Fruit fly (Drosophila melanogaster) whole organism, embryonic: ENCODE results near the gene nmdyn-D7.
A peak's percentile ranks its signal among the peaks of the same experiment; 100 is the strongest.

Experiments
- Atf-2 ChIP-seq: fragments of 200-800 bp; sonication (Bioruptor generic); optimal IDR thresholded peaks from 2 replicates; lab custom pipeline; 2016; ENCODE audit warnings: missing biosample characterization, missing genetic modification characterization
- Bdp1 ChIP-seq: fragments of 200-800 bp; sonication (Bioruptor generic); optimal IDR thresholded peaks from 3 replicates; lab custom pipeline; 2016; ENCODE audit warnings: missing biosample characterization, missing genetic modification characterization
- CG11247 ChIP-seq: fragments of 200-800 bp; sonication (Bioruptor generic); IDR thresholded peaks from 2 replicates; pipeline ENCODE4 v1.3.6; 2022; ENCODE audit warnings: missing biosample characterization, missing genetic modification characterization
- CG11504 ChIP-seq: fragments of 200-800 bp; sonication (Bioruptor generic); optimal IDR thresholded peaks from 3 replicates; lab custom pipeline; 2019; ENCODE audit warnings: missing biosample characterization, mild to moderate bottlenecking, missing genetic modification characterization, moderate library complexity
- CG13424 ChIP-seq: fragments of 200-800 bp; sonication (Bioruptor generic); optimal IDR thresholded peaks from 2 replicates; lab custom pipeline; 2019; ENCODE audit warnings: missing biosample characterization, mild to moderate bottlenecking, missing genetic modification characterization, moderate library complexity
- CG13775 ChIP-seq: fragments of 200-800 bp; sonication (Bioruptor generic); optimal IDR thresholded peaks from 3 replicates; lab custom pipeline; 2017; ENCODE audit warnings: missing biosample characterization, mild to moderate bottlenecking, missing genetic modification characterization
- CG14710 ChIP-seq: fragments of 200-800 bp; sonication (Bioruptor generic); optimal IDR thresholded peaks from 3 replicates; lab custom pipeline; 2019; ENCODE audit warnings: missing biosample characterization, mild to moderate bottlenecking, missing genetic modification characterization, moderate library complexity
- CG17612 ChIP-seq: fragments of 200-800 bp; sonication (Bioruptor generic); IDR thresholded peaks from 2 replicates; pipeline ENCODE4 v1.3.6; 2022; ENCODE audit warnings: missing biosample characterization, missing genetic modification characterization
- CG1832 ChIP-seq: fragments of 200-800 bp; sonication (Bioruptor generic); optimal IDR thresholded peaks from 2 replicates; lab custom pipeline; 2017; ENCODE audit warnings: missing biosample characterization, mild to moderate bottlenecking, missing genetic modification characterization, inconsistent platforms
- CG2120 ChIP-seq: fragments of 200-800 bp; sonication (Bioruptor generic); optimal IDR thresholded peaks from 3 replicates; lab custom pipeline; 2016; ENCODE audit warnings: missing biosample characterization, missing genetic modification characterization
- CG30020 ChIP-seq: fragments of 200-800 bp; optimal IDR thresholded peaks from 2 replicates; lab custom pipeline; 2019; ENCODE audit warnings: missing biosample characterization, mild to moderate bottlenecking, missing genetic modification characterization, moderate library complexity
- CG31388 ChIP-seq: fragments of 200-800 bp; sonication (Bioruptor generic); optimal IDR thresholded peaks from 2 replicates; lab custom pipeline; 2016; ENCODE audit warnings: missing biosample characterization, missing genetic modification characterization
- CG32772 ChIP-seq: fragments of 200-800 bp; sonication (Bioruptor generic); IDR thresholded peaks from 2 replicates; pipeline ENCODE4 v1.3.6; 2022; ENCODE audit warnings: missing biosample characterization, missing genetic modification characterization
- CG3407 ChIP-seq: fragments of 200-800 bp; sonication (Bioruptor generic); optimal IDR thresholded peaks from 2 replicates; lab custom pipeline; 2018; ENCODE audit warnings: missing biosample characterization, mild to moderate bottlenecking, missing genetic modification characterization
- CG34376 ChIP-seq: fragments of 200-800 bp; sonication (Bioruptor generic); optimal IDR thresholded peaks from 2 replicates; lab custom pipeline; 2018; ENCODE audit warnings: missing biosample characterization, mild to moderate bottlenecking, missing genetic modification characterization
- CG3847 ChIP-seq: fragments of 200-800 bp; sonication (Bioruptor generic); IDR thresholded peaks from 2 replicates; pipeline ENCODE4 v1.3.6; 2022; ENCODE audit warnings: missing biosample characterization, missing genetic modification characterization
- CG5180 ChIP-seq: fragments of 200-800 bp; sonication (Bioruptor generic); optimal IDR thresholded peaks from 3 replicates; lab custom pipeline; 2017; ENCODE audit warnings: missing biosample characterization, missing genetic modification characterization, mild to moderate bottlenecking, moderate library complexity, missing genetic modification reagents
- CG6813 ChIP-seq: fragments of 200-800 bp; sonication (Bioruptor generic); optimal IDR thresholded peaks from 2 replicates; lab custom pipeline; 2017; ENCODE audit warnings: missing biosample characterization, missing genetic modification characterization, mild to moderate bottlenecking, moderate library complexity, missing genetic modification reagents
- CG7271 ChIP-seq: fragments of 200-800 bp; sonication (Bioruptor generic); optimal IDR thresholded peaks from 2 replicates; lab custom pipeline; 2018; ENCODE audit warnings: missing biosample characterization, mild to moderate bottlenecking, missing genetic modification characterization, moderate library complexity
- CG9797 ChIP-seq: fragments of 200-800 bp; sonication (Bioruptor generic); optimal IDR thresholded peaks from 3 replicates; lab custom pipeline; 2018; ENCODE audit warnings: missing biosample characterization, mild to moderate bottlenecking, missing genetic modification characterization
- Deaf1 ChIP-seq: fragments of 200-800 bp; optimal IDR thresholded peaks from 3 replicates; lab custom pipeline; 2019; ENCODE audit warnings: missing biosample characterization, mild to moderate bottlenecking, missing genetic modification characterization, moderate library complexity
- Dip2 ChIP-seq: fragments of 200-800 bp; sonication (Bioruptor generic); IDR thresholded peaks from 2 replicates; pipeline ENCODE4 v1.3.6; 2022; ENCODE audit warnings: missing biosample characterization, missing genetic modification characterization
- Dll ChIP-seq: fragments of 200-800 bp; sonication (Bioruptor generic); IDR thresholded peaks from 4 replicates; pipeline ENCODE4 v1.3.6; 2022; ENCODE audit warnings: missing biosample characterization, missing genetic modification characterization; ENCODE audit not compliant: partially characterized antibody
- Elba2 ChIP-seq: fragments of 200-800 bp; sonication (Bioruptor generic); optimal IDR thresholded peaks from 3 replicates; lab custom pipeline; 2016; ENCODE audit warnings: missing biosample characterization, missing genetic modification characterization
- H15 ChIP-seq: fragments of 200-800 bp; sonication (Bioruptor generic); IDR thresholded peaks from 3 replicates; pipeline ENCODE4 v1.3.6; 2022; ENCODE audit warnings: missing biosample characterization, missing genetic modification characterization
- Hr51 ChIP-seq, 2 experiments: fragments of 200-800 bp; sonication (Bioruptor generic); optimal IDR thresholded peaks; 2 replicates in 1 of 2; 3 replicates in 1 of 2; lab custom pipeline; 2016 to 2018; ENCODE audit warnings: missing biosample characterization in 2 of 2, missing genetic modification characterization in 2 of 2, mild to moderate bottlenecking in 1 of 2, moderate library complexity in 1 of 2
- Lim3 ChIP-seq: fragments of 200-800 bp; sonication (Bioruptor generic); IDR thresholded peaks from 2 replicates; pipeline ENCODE4 v1.3.6; 2022; ENCODE audit warnings: missing biosample characterization, missing genetic modification characterization
- Meics ChIP-seq: fragments of 200-800 bp; sonication (Bioruptor generic); optimal IDR thresholded peaks from 2 replicates; lab custom pipeline; 2017; ENCODE audit warnings: missing biosample characterization, mild to moderate bottlenecking, missing genetic modification characterization
- NFAT ChIP-seq: fragments of 200-800 bp; sonication (Bioruptor generic); IDR thresholded peaks from 2 replicates; pipeline ENCODE4 v1.3.6; 2022; ENCODE audit warnings: missing biosample characterization, missing genetic modification characterization
- Poxn ChIP-seq: fragments of 200-800 bp; sonication (Bioruptor generic); IDR thresholded peaks from 2 replicates; pipeline ENCODE4 v1.3.6; 2022; ENCODE audit warnings: missing biosample characterization, missing genetic modification characterization
- Sry-β ChIP-seq: fragments of 200-800 bp; sonication (Bioruptor generic); optimal IDR thresholded peaks from 2 replicates; lab custom pipeline; 2018; ENCODE audit warnings: missing biosample characterization, mild to moderate bottlenecking, missing genetic modification characterization, moderate library complexity
- Xrp1 ChIP-seq: fragments of 200-800 bp; sonication (Bioruptor generic); IDR thresholded peaks from 2 replicates; pipeline ENCODE4 v1.3.6; 2022; ENCODE audit warnings: missing biosample characterization, missing genetic modification characterization
- al ChIP-seq: fragments of 200-800 bp; sonication (Bioruptor generic); IDR thresholded peaks from 2 replicates; pipeline ENCODE4 v1.3.6; 2022; ENCODE audit warnings: missing biosample characterization, missing genetic modification characterization
- ap ChIP-seq: fragments of 200-800 bp; sonication (Bioruptor generic); IDR thresholded peaks from 2 replicates; pipeline ENCODE4 v1.3.6; 2022; ENCODE audit warnings: missing biosample characterization, missing genetic modification characterization
- az2 ChIP-seq: fragments of 200-800 bp; sonication (Bioruptor generic); optimal IDR thresholded peaks from 3 replicates; lab custom pipeline; 2016; ENCODE audit warnings: missing biosample characterization, missing genetic modification characterization
- cato ChIP-seq: fragments of 200-800 bp; sonication (Bioruptor generic); optimal IDR thresholded peaks from 2 replicates; lab custom pipeline; 2016; ENCODE audit warnings: missing biosample characterization, missing genetic modification characterization, borderline replicate concordance
- chn ChIP-seq: fragments of 200-800 bp; sonication (Bioruptor generic); optimal IDR thresholded peaks from 2 replicates; lab custom pipeline; 2016; ENCODE audit warnings: missing biosample characterization, missing genetic modification characterization
- crp ChIP-seq, 2 experiments: fragments of 200-800 bp; sonication (Bioruptor generic); optimal IDR thresholded peaks; 2 replicates in 1 of 2; 3 replicates in 1 of 2; lab custom pipeline; 2017; ENCODE audit warnings: missing biosample characterization in 2 of 2, missing genetic modification characterization in 2 of 2, mild to moderate bottlenecking in 1 of 2, moderate library complexity in 1 of 2
- en ChIP-seq: fragments of 200-800 bp; sonication (Bioruptor generic); optimal IDR thresholded peaks from 2 replicates; lab custom pipeline; 2016; ENCODE audit warnings: missing biosample characterization, missing genetic modification characterization
- lmd ChIP-seq: fragments of 200-800 bp; sonication (Bioruptor generic); IDR thresholded peaks from 2 replicates; pipeline ENCODE4 v1.3.6; 2022; ENCODE audit warnings: missing biosample characterization, missing genetic modification characterization
- luna ChIP-seq: fragments of 200-800 bp; sonication (Bioruptor generic); optimal IDR thresholded peaks from 2 replicates; lab custom pipeline; 2016; ENCODE audit warnings: missing biosample characterization, missing genetic modification characterization
- maf-S ChIP-seq: fragments of 200-800 bp; sonication (Bioruptor generic); optimal IDR thresholded peaks from 2 replicates; lab custom pipeline; 2016; ENCODE audit warnings: missing biosample characterization, missing genetic modification characterization
- mld ChIP-seq: fragments of 200-800 bp; sonication (Bioruptor generic); IDR thresholded peaks from 3 replicates; pipeline ENCODE4 v1.3.6; 2022; ENCODE audit warnings: missing biosample characterization, missing genetic modification characterization; ENCODE audit not compliant: partially characterized antibody
- nom ChIP-seq: fragments of 200-800 bp; sonication (Bioruptor generic); optimal IDR thresholded peaks from 2 replicates; lab custom pipeline; 2017; ENCODE audit warnings: missing biosample characterization, missing genetic modification characterization, mild to moderate bottlenecking, moderate library complexity, missing genetic modification reagents
- org-1 ChIP-seq: fragments of 200-800 bp; sonication (Bioruptor generic); optimal IDR thresholded peaks from 2 replicates; lab custom pipeline; 2017; ENCODE audit warnings: missing biosample characterization, missing genetic modification characterization
- repo ChIP-seq: fragments of 200-800 bp; sonication (Bioruptor generic); optimal IDR thresholded peaks from 2 replicates; lab custom pipeline; 2016; ENCODE audit warnings: missing biosample characterization, missing genetic modification characterization
- sens-2 ChIP-seq: fragments of 200-800 bp; sonication (Bioruptor generic); IDR thresholded peaks from 2 replicates; pipeline ENCODE4 v1.3.6; 2022; ENCODE audit warnings: missing biosample characterization, missing genetic modification characterization
- sisA ChIP-seq: fragments of 200-800 bp; sonication (Bioruptor generic); IDR thresholded peaks from 2 replicates; pipeline ENCODE4 v1.3.6; 2022; ENCODE audit warnings: missing biosample characterization, missing genetic modification characterization
- slou ChIP-seq: fragments of 200-800 bp; sonication (Bioruptor generic); optimal IDR thresholded peaks from 3 replicates; lab custom pipeline; 2016; ENCODE audit warnings: missing biosample characterization, missing genetic modification characterization
- sug ChIP-seq: fragments of 200-800 bp; optimal IDR thresholded peaks from 2 replicates; lab custom pipeline; 2019; ENCODE audit warnings: missing biosample characterization, mild to moderate bottlenecking, missing genetic modification characterization, moderate library complexity
- tgo ChIP-seq: fragments of 200-800 bp; sonication (Bioruptor generic); IDR thresholded peaks from 3 replicates; pipeline ENCODE4 v1.3.6; 2022; ENCODE audit warnings: missing biosample characterization, missing genetic modification characterization
- z ChIP-seq: fragments of 200-800 bp; sonication (Bioruptor generic); IDR thresholded peaks from 3 replicates; pipeline ENCODE4 v1.3.6; 2022; ENCODE audit warnings: missing biosample characterization, missing genetic modification characterization

The nmdyn-D7 gene

dm6 chr3R:9630633-9631095 lies 49.1 kb upstream of the nmdyn-D7 start, which contains the start of gene Calr (continued):
- TF ChIP-seq luna (GFP tag; lab: Kevin White, UChicago), result no peak
- TF ChIP-seq tgo (GFP tag; lab: Robert Waterston, UW), result no peak
- no peak for TF ChIP-seq Elba2 (GFP tag; lab: Kevin White, UChicago)
- peak; percentile 25 for TF ChIP-seq repo (GFP tag; lab: Kevin White, UChicago)
- TF ChIP-seq CG31388 (GFP tag; lab: Kevin White, UChicago), result no peak
- TF ChIP-seq crp (GFP tag; optimal IDR thresholded peaks at IDR 0.05; lab: Kevin White, UChicago), result no peak
- no peak for TF ChIP-seq Xrp1 (GFP tag; lab: Robert Waterston, UW)
- peak; percentile 4 for TF ChIP-seq org-1
- TF ChIP-seq CG3407, result no peak
- peak; percentile 10 for TF ChIP-seq CG6813 (GFP tag; lab: Kevin White, UChicago)
- TF ChIP-seq Atf-2 (GFP tag; lab: Kevin White, UChicago), result no peak
- no peak for TF ChIP-seq sens-2
- no peak for TF ChIP-seq CG13424 (tag; lab: Kevin White, UChicago)
- TF ChIP-seq CG11247 (GFP tag; lab: Robert Waterston, UW), result no peak
- peak; percentile 72 for TF ChIP-seq nom (GFP tag; lab: Kevin White, UChicago)
- TF ChIP-seq cato (GFP tag; lab: Kevin White, UChicago), result no peak
- TF ChIP-seq H15 (GFP tag; lab: Robert Waterston, UW), result no peak
- peak; percentile 35 for TF ChIP-seq sug
- TF ChIP-seq CG2120, result peak; percentile 1
- peak; percentile 73 for TF ChIP-seq CG1832 (GFP tag; lab: Kevin White, UChicago)
- TF ChIP-seq slou (GFP tag; lab: Kevin White, UChicago), result no peak
- no peak for TF ChIP-seq CG32772 (GFP tag; lab: Robert Waterston, UW)
- TF ChIP-seq Poxn, result no peak
- TF ChIP-seq NFAT (GFP tag; lab: Robert Waterston, UW), result no peak
- no peak for TF ChIP-seq en (GFP tag; lab: Kevin White, UChicago)
- TF ChIP-seq al, result no peak
- TF ChIP-seq CG3847, result no peak
- no peak for TF ChIP-seq CG11504
- peak; percentile 69 for TF ChIP-seq CG34376 (GFP tag; lab: Kevin White, UChicago)
- peak; percentile 34 for TF ChIP-seq Bdp1 (GFP tag; lab: Kevin White, UChicago)
- no peak for TF ChIP-seq az2 (GFP tag; lab: Kevin White, UChicago)
- no peak for TF ChIP-seq z (GFP tag; lab: Robert Waterston, UW)
- peak; percentile 72 for TF ChIP-seq CG14710 (tag; lab: Kevin White, UChicago)
- no peak for TF ChIP-seq Dip2 (GFP tag; lab: Robert Waterston, UW)
- peak; percentile 61 for TF ChIP-seq CG30020 (tag; lab: Kevin White, UChicago)
- peak; percentile 23 for TF ChIP-seq CG13775 (GFP tag; lab: Kevin White, UChicago)
- no peak for TF ChIP-seq CG5180
- peak; percentile 33 for TF ChIP-seq chn (GFP tag; lab: Kevin White, UChicago)
- no peak for TF ChIP-seq maf-S (GFP tag; lab: Kevin White, UChicago)
- TF ChIP-seq Hr51 (GFP tag; optimal IDR thresholded peaks at IDR 0.05; lab: Kevin White, UChicago), result no peak
- TF ChIP-seq Sry-β, result no peak
- peak; percentile 31 for TF ChIP-seq Meics (GFP tag; lab: Kevin White, UChicago)
- no peak for TF ChIP-seq sisA (GFP tag; lab: Robert Waterston, UW)
- no peak for TF ChIP-seq Lim3 (GFP tag; lab: Robert Waterston, UW)
- peak; percentile 83 for TF ChIP-seq Deaf1 (tag; lab: Kevin White, UChicago)
- no peak for TF ChIP-seq CG17612 (GFP tag; lab: Robert Waterston, UW)
- TF ChIP-seq lmd (GFP tag; lab: Robert Waterston, UW), result no peak
- peak; percentile 46 for TF ChIP-seq CG7271 (tag; lab: Kevin White, UChicago)
- no peak for TF ChIP-seq mld (GFP tag; lab: Robert Waterston, UW)
- TF ChIP-seq Dll (GFP tag; lab: Robert Waterston, UW), result no peak
- TF ChIP-seq CG9797, result peak; percentile 90
- no peak for TF ChIP-seq ap
